Fruit fly (Drosophila melanogaster) whole organism: ENCODE data around the gene CG32639.

Experiments
- CG8478 ChIP-seq: fragments of >200 bp; optimal IDR thresholded peaks from 2 replicates; lab custom pipeline; 2018; ENCODE audit warnings: inconsistent platforms
- Dll ChIP-seq: fragments of >200 bp; optimal IDR thresholded peaks from 2 replicates; lab custom pipeline; 2017
- EcR ChIP-seq, 2 experiments: fragments of >200 bp; optimal IDR thresholded peaks; 2 replicates each; lab custom pipeline; 2017; ENCODE audit warnings: missing biosample characterization in 2 of 2, missing genetic modification characterization in 2 of 2, missing genetic modification reagents in 2 of 2
- pan ChIP-seq: fragments of >200 bp; optimal IDR thresholded peaks from 2 replicates; lab custom pipeline; 2017
- psq ChIP-seq: fragments of >200 bp; optimal IDR thresholded peaks from 2 replicates; lab custom pipeline; 2017
- usp ChIP-seq: fragments of >200 bp; optimal IDR thresholded peaks from 2 replicates; lab custom pipeline; 2017; ENCODE audit warnings: missing biosample characterization, missing genetic modification characterization, mixed read lengths

The CG32639 gene

DNA sequence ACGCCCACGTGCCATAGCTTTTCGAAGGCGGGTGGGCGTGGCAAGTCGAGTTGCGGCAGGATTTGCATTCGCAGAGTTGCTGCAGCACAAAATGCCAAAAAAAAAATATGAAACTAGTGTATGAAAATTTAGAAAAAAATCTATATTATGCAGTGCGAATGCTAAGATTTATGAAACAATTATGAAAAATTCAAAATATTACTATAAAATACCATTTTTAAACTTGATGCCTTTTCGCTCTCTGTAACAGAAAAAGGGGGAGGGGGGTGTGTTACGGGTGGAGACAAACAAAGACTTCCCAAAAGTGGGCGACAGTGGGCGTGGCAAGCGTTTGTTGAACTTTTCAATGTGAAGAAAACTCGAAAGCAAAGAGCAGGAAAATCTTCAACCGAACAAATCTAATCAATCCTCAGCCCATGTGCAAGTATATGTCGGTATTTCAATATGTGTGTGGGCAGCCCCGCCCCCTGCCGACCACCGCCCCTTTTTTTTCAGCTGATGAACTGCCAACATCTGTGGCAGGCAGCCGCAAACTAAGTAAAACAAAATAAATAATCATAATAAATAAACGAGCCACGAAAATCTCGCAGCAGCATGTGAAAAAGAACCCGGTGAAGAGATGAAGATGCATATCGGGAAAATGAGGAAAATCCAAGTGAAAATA, 13.5 kb upstream of the CG32639 start:
- TF ChIP-seq EcR (GFP tag; optimal IDR thresholded peaks at IDR 0.05; lab: Kevin White, UChicago) (no peak), psq (lab: Kevin White, UChicago) (no peak), pan (lab: Kevin White, UChicago) (no peak), Dll (lab: Kevin White, UChicago) (no peak), CG8478 (lab: Kevin White, UChicago) (no peak), usp (GFP tag; lab: Kevin White, UChicago) (no peak)

DNA sequence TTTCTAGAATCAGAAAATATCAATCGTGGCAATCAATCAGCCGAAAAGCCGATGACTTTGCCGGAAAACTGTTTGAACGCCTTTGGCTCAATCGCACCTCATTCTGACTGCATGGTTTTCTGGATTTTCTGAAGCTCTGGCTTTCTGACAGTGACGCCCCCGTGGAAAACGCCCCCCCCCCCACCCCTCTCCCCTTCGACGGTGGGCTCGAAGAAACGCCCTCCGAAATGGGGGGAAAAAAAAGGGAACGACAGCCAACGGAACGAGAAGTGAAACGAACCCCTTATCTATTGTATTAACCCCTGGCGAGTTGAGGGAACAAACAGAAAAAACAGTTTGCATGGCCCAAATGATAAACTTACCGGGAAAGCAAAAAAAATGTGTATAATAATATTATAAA, 12.1 kb upstream of the CG32639 start:
- TF ChIP-seq Dll (lab: Kevin White, UChicago): no peak
- no peak for TF ChIP-seq usp (GFP tag; lab: Kevin White, UChicago)
- no peak for TF ChIP-seq EcR (GFP tag; optimal IDR thresholded peaks at IDR 0.05; lab: Kevin White, UChicago)
- no peak for TF ChIP-seq psq (lab: Kevin White, UChicago)
- TF ChIP-seq pan (lab: Kevin White, UChicago): no peak
- no peak for TF ChIP-seq CG8478 (lab: Kevin White, UChicago)

DNA sequence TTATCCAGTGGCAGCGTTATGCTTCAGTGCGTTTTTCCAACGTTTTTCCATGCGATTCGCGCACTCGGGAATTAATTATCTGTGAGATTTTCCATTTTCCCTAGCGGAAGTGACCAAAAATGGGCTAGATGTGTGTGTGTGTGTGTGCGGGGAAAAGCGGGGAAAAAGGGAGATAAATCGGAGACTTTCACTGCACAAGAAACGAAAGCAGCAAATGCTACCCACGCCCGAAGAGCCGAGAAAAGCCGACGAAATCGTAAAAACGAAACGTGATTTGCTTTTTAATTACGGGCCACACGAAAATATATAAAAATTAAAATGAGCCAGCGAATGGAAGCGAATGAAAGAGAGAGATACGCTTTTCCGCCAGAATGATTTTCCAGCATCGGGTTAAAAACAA, 11.4 kb upstream of the CG32639 start:
- no peak for TF ChIP-seq pan (lab: Kevin White, UChicago)
- no peak for TF ChIP-seq Dll (lab: Kevin White, UChicago)
- no peak for TF ChIP-seq psq (lab: Kevin White, UChicago)
- TF ChIP-seq EcR (GFP tag; optimal IDR thresholded peaks at IDR 0.05; lab: Kevin White, UChicago): no peak
- TF ChIP-seq CG8478 (lab: Kevin White, UChicago): no peak
- TF ChIP-seq usp (GFP tag; lab: Kevin White, UChicago): no peak

DNA sequence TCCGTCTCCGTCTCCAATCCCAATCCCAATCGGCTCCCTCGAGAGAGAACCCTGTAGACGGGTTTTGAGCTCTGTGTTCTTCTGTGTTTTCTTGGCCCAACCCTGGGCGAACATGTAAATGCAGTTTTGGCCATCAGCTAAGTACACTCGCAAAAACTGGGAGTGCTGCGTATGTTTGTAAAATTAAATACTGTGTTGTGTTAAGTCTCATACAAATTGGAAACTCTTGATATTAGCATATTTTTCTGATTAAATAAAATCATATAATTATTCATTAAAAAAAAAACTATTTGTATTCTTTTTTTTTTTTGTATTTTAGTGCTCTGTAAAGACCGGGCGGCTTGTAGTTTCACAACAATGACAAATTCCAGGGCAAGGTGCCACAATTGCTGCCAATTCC, 9.4 kb upstream of the CG32639 start:
- no peak for TF ChIP-seq usp (GFP tag; lab: Kevin White, UChicago)
- no peak for TF ChIP-seq EcR (GFP tag; optimal IDR thresholded peaks at IDR 0.05; lab: Kevin White, UChicago)
- no peak for TF ChIP-seq psq (lab: Kevin White, UChicago)
- no peak for TF ChIP-seq CG8478 (lab: Kevin White, UChicago)
- TF ChIP-seq pan (lab: Kevin White, UChicago): no peak
- TF ChIP-seq Dll (lab: Kevin White, UChicago): no peak

DNA sequence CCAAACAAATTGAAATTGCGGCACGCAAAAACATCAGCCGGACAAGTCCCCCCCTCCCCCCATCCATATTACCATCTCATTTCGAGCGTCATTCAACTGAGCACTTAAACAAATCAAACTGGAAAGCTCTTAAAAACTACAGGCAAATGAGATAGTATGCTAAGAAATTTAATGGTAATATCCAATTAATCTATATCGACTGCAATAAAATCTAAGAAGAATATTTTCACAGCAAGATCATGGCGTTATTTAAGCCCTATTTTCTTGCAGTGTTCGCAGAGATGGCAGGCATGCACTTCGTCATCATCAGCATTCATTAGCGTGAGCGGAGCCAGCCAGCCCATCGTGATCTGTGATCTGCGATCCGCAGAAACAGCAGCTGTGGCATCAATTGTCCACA, 8.1 kb upstream of the CG32639 start:
- TF ChIP-seq EcR (GFP tag; optimal IDR thresholded peaks at IDR 0.05; lab: Kevin White, UChicago) (no peak), psq (lab: Kevin White, UChicago) (no peak), usp (GFP tag; lab: Kevin White, UChicago) (no peak), Dll (lab: Kevin White, UChicago) (no peak)

DNA sequence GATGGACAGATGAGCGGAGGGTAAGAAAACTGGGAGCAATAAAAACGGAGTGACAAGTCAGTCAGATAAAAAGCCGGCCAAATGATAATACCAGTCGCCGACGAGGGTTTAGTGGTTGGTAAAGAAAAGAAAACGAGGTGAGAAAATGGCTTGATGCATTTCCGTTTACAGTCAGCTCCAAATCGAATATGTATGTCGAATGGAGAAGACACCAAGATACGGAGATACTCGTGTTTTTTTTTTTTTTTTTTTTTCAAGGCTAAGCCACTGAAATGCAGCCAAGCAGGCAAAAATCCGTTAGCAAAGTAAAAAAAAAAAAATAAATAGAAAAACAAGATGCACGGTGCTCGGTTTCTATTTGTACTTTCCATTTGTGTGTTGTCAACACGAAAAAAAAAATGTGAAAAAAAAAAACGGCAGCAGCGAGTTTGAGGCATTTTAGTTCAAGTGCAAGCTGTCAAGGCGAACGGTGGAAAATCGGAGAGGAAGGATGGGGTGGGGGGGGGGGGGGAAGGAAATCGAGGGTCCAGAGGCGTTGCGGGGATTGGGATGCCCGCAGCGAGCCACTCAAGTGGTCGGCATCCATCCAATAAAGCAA, 7.5 kb upstream of the CG32639 start:
- TF ChIP-seq Dll (lab: Kevin White, UChicago) (no peak), usp (GFP tag; lab: Kevin White, UChicago) (no peak), psq (lab: Kevin White, UChicago) (no peak), pan (lab: Kevin White, UChicago) (no peak), EcR (GFP tag; optimal IDR thresholded peaks at IDR 0.05; lab: Kevin White, UChicago) (no peak), CG8478 (lab: Kevin White, UChicago) (no peak)

DNA sequence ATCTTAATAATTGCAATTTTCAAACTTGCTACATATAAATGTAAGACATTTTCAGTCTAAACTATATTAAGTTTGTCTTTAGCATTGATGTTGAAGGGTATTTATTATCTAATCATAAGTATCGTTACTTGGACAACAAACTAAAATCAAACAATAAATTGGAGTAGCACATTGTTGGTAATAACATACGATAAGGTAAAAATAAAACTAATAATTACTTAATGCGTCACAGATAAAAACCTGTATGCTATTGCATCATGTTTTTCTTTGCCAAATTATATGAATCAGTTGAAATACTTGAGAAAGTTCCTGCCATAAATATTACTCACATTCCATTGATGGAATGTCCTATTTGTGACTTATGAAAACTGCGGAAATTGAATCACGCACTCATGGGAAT, 4.4 kb upstream of the CG32639 start:
- TF ChIP-seq psq (lab: Kevin White, UChicago): no peak
- no peak for TF ChIP-seq usp (GFP tag; lab: Kevin White, UChicago)
- no peak for TF ChIP-seq EcR (GFP tag; optimal IDR thresholded peaks at IDR 0.05; lab: Kevin White, UChicago)
- TF ChIP-seq Dll (lab: Kevin White, UChicago): no peak
- TF ChIP-seq CG8478 (lab: Kevin White, UChicago): no peak
- TF ChIP-seq pan (lab: Kevin White, UChicago): no peak

DNA sequence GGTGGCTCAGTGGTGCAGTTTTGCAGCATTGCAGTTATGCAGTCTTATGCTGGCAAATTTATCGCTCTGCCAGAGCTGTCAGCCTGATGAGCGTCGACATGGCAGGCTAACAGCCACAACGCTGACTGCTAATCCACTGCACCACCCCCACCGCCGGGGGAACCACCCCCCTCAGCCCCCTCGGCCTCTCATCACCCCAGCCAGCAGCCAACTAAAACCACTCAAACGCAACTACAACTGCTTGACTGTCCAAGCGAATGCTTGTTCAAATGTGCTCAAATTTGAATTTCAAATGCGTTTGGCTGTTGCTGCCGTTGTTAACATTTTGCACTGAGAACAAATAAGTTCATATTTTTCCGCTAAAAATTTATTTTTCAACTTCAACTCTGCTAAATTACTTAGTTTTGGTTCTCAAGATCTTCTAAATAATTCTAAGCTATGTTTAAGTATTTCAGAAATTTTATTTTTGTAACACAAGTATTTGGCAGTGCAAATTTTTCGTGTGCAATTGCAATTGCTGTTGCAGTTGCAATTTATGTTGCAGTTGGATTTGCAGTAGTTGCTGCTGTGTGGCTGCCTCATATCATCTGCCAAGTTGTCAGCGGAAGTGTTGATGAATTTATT, 2.0 kb upstream of the CG32639 start:
- TF ChIP-seq psq (lab: Kevin White, UChicago) (no peak), CG8478 (lab: Kevin White, UChicago) (no peak), usp (GFP tag; lab: Kevin White, UChicago) (no peak), Dll (lab: Kevin White, UChicago) (no peak), pan (lab: Kevin White, UChicago) (no peak), EcR (GFP tag; optimal IDR thresholded peaks at IDR 0.05; lab: Kevin White, UChicago) (no peak)

DNA sequence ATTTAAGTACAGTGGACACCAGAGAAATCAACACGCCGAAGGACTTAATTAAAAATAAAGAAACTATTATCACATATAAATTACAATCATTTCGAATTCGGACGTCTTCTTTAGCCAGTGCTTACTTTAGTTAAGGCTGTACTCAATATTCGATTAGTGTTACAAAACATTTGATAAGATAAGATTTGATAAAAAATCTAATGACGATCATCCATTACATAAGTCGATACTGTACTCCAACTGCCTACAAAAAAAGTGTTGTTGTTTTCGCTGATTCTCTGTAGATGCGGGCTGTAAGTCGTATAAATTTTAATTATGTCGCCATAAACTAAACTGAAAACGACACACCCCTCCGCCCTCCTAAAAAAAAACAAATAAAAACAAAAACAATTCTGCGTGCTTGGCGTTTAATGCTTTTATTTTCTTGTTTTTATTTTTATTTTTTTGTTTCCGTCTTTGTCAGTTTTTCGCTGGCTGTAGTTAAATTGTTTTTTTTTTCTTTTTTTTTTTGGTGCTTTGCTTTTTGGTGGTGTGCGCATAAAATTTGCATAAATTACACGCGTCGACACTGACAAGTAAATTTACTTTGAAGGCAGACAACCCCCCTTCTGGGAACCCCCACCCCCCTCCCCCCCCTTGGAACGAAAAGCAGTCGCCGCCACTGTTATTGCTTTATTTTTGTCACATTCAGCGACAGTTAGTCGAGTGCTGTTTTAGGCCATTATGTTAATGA, 1.5 kb downstream of the CG32639 start:
- TF ChIP-seq CG8478 (lab: Kevin White, UChicago) (no peak), EcR (GFP tag; optimal IDR thresholded peaks at IDR 0.05; lab: Kevin White, UChicago) (no peak), usp (GFP tag; lab: Kevin White, UChicago) (no peak), pan (lab: Kevin White, UChicago) (no peak), Dll (lab: Kevin White, UChicago) (no peak), psq (lab: Kevin White, UChicago) (no peak)

DNA sequence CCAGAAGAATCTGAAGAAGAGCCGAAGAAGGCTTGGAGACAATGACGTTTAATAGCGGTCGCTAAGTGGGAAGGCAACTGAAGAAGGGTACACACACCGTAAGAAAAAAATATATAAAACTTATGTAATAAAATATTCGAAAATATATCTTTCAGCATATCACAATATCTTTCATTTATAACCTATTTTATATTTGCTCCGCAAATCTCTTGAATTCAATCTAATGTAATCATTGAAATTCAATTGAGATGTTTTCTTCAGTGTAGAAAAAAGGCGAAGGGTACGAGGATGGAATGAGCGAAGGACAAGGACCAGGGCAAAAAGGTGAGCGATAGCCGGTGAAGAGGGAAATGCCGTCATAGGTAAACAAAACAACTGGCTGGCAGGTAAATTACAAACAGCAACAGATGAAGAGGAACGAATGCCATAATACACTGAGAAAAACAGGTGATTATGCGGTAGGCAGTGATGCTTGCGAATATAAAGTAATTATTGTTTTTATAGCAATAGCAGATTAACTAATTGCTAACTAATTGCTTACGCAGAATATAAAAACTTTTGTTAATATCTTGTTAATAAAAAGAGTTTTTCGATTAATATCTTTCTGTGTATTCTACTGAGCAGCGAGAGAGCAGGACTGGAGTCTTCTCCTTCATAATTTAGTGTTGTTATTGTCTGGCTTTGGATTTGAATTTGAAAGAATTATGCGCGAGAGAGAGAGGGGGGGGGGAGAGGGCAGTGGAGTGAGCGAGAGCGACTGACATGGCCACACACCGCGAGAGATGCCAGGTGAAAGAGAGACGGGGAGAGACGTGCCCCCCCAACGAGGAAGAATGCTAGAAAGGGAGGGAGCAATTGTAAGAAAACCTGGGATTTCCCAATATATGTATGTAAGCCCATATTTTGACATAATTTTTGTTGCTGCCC, 2.3 kb downstream of the CG32639 start:
- TF ChIP-seq usp (GFP tag; lab: Kevin White, UChicago) (no peak), Dll (lab: Kevin White, UChicago) (no peak), pan (lab: Kevin White, UChicago) (no peak), EcR (GFP tag; optimal IDR thresholded peaks at IDR 0.05; lab: Kevin White, UChicago) (no peak), psq (lab: Kevin White, UChicago) (no peak), CG8478 (lab: Kevin White, UChicago) (no peak)
